Fruit fly (Drosophila melanogaster): ENCODE measurements around the gene CG8620.

DNA sequence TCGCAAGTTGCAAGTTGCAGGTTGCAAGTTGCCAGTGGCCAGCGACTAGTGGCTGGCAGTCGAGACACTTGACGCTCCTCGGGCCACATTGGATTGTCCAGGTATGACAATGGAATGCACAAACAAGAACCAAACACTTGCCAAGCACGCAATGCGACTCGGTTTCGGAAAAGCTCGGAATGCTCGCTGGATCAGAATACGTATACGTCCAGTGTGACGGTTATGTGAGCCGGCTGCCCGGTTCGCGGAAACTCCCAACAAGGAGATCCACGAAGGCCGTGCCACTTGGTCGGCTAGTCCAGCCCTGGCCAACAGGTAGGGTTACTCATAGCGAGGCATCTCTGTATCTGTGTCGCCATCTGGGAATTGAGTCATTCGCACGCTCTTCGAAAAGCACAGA lies 21.2 kb upstream of the CG8620 start:
- TF ChIP-seq D19A (tag; optimal IDR thresholded peaks at IDR 0.05): no peak
- no peak for TF ChIP-seq CG15269 (tag; optimal IDR thresholded peaks at IDR 0.05)
- no peak for TF ChIP-seq Dip2 (GFP tag; IDR thresholded peaks at IDR 0.05)
- no peak for TF ChIP-seq NK7.1 (GFP tag; optimal IDR thresholded peaks at IDR 0.05)
- no peak for TF ChIP-seq inv (GFP tag; IDR thresholded peaks at IDR 0.05; ENCODE audit: partially characterized antibody)
- TF ChIP-seq CG10209 (GFP tag; optimal IDR thresholded peaks at IDR 0.05): no peak
- no peak for TF ChIP-seq CG16815 (GFP tag; optimal IDR thresholded peaks at IDR 0.05)
- TF ChIP-seq CG31441 (GFP tag; IDR thresholded peaks at IDR 0.05): no peak
- no peak for TF ChIP-seq Optix (GFP tag; IDR thresholded peaks at IDR 0.05)
- TF ChIP-seq da (GFP tag; optimal IDR thresholded peaks at IDR 0.05): no peak
